Worm (Caenorhabditis elegans) whole organism, early embryonic: Measurements from ENCODE around the gene Y43F8B.25.

ENCODE experiments used
- aly-1 ChIP-seq: sonication (generic microtip); optimal IDR thresholded peaks from 2 replicates; lab custom pipeline; 2016; ENCODE audit warnings: missing genetic modification characterization, missing compliant biosample characterization
- ceh-36 ChIP-seq: sonication (generic microtip); optimal IDR thresholded peaks from 2 replicates; lab custom pipeline; 2016; ENCODE audit warnings: missing genetic modification characterization, inconsistent platforms, missing compliant biosample characterization
- flt-1 ChIP-seq: fragments of 200-800 bp; sonication (Bioruptor generic); IDR thresholded peaks from 2 replicates; pipeline ENCODE4 v1.3.6; 2022; ENCODE audit warnings: missing genetic modification characterization, missing compliant biosample characterization
- hmbx-1 ChIP-seq: sonication (generic microtip); optimal IDR thresholded peaks from 2 replicates; lab custom pipeline; 2016; ENCODE audit warnings: mild to moderate bottlenecking, missing genetic modification characterization, missing compliant biosample characterization
- scrt-1 ChIP-seq: fragments of 200-800 bp; sonication (Bioruptor generic); IDR thresholded peaks from 2 replicates; pipeline ENCODE4 v1.3.6; 2022; ENCODE audit warnings: missing genetic modification characterization, missing compliant biosample characterization
- tbx-37 ChIP-seq: fragments of 200-800 bp; sonication (Bioruptor generic); conservative IDR thresholded peaks from 2 replicates; pipeline ENCODE4 v1.3.6; 2022; ENCODE audit warnings: missing genetic modification reagents, missing genetic modification characterization, missing compliant biosample characterization
- tra-4 ChIP-seq: sonication (generic microtip); optimal IDR thresholded peaks from 2 replicates; lab custom pipeline; 2017; ENCODE audit warnings: missing genetic modification characterization, missing compliant biosample characterization

ce11 chrV:19497087-19497486, 34.4 kb downstream of the Y43F8B.25 start:
- TF ChIP-seq ceh-36 (tag; lab: Kevin White, UChicago), result no peak
- TF ChIP-seq tbx-37, result no peak
- TF ChIP-seq tra-4 (tag; lab: Kevin White, UChicago), result no peak
- TF ChIP-seq aly-1 (tag; lab: Kevin White, UChicago), result no peak
- no peak for TF ChIP-seq hmbx-1
- TF ChIP-seq scrt-1 (GFP tag; lab: Robert Waterston, UW), result no peak
- TF ChIP-seq flt-1, result no peak
